Worm (Caenorhabditis elegans) whole organism, young adult: ENCODE data around the gene igdb-3.

ENCODE experiments used
- B0019.2 ChIP-seq: fragments of 200-800 bp; sonication (Bioruptor generic); conservative IDR thresholded peaks from 2 replicates; pipeline ENCODE4 v1.3.6; 2022; ENCODE audit warnings: missing genetic modification reagents, missing genetic modification characterization, missing compliant biosample characterization
- B0035.1 ChIP-seq: sonication (generic microtip); optimal IDR thresholded peaks from 2 replicates; lab custom pipeline; 2016; ENCODE audit warnings: missing genetic modification characterization, mild to moderate bottlenecking, missing compliant biosample characterization, missing genotype, missing genetic modification reagents
- F55B11.4 ChIP-seq: sonication (generic microtip); optimal IDR thresholded peaks from 2 replicates; lab custom pipeline; 2016; ENCODE audit warnings: missing compliant biosample characterization, missing genetic modification characterization, borderline replicate concordance; ENCODE audit not compliant: insufficient read depth
- F57A8.1 ChIP-seq: fragments of 200-800 bp; sonication (Bioruptor generic); optimal IDR thresholded peaks from 2 replicates; lab custom pipeline; 2018; ENCODE audit warnings: mild to moderate bottlenecking, missing genetic modification characterization, moderate library complexity, missing compliant biosample characterization
- T07F8.4 ChIP-seq: sonication (generic microtip); optimal IDR thresholded peaks from 2 replicates; lab custom pipeline; 2016; ENCODE audit warnings: mild to moderate bottlenecking, missing genetic modification characterization, moderate library complexity, missing compliant biosample characterization
- ama-1 ChIP-seq, 3 experiments: fragments of 150-350 bp in 1 of 3; sonication (generic microtip) in 2 of 3; optimal IDR thresholded peaks; 2 replicates each; lab custom pipeline; 2014 to 2018; ENCODE audit warnings: missing biosample characterization in 2 of 3, missing genetic modification characterization in 2 of 3, missing genetic modification reagents in 2 of 3
- aptf-3 ChIP-seq: fragments of 200-800 bp; sonication (Bioruptor generic); IDR thresholded peaks from 2 replicates; pipeline ENCODE4 v1.3.6; 2022; ENCODE audit warnings: missing genetic modification characterization, missing compliant biosample characterization
- atf-7 ChIP-seq: sonication (generic microtip); optimal IDR thresholded peaks from 2 replicates; lab custom pipeline; 2017; ENCODE audit warnings: mild to moderate bottlenecking, missing genetic modification characterization, missing compliant biosample characterization
- athp-1 ChIP-seq: sonication (generic microtip); optimal IDR thresholded peaks from 2 replicates; lab custom pipeline; 2017; ENCODE audit warnings: mild to moderate bottlenecking, missing genetic modification characterization, missing compliant biosample characterization
- bed-2 ChIP-seq: fragments of 200-800 bp; sonication (Bioruptor generic); IDR thresholded peaks from 2 replicates; pipeline ENCODE4 v1.3.6; 2022; ENCODE audit warnings: missing genetic modification reagents, missing genetic modification characterization, missing compliant biosample characterization
- ccch-3 ChIP-seq: fragments of 200-800 bp; sonication (Bioruptor generic); optimal IDR thresholded peaks from 2 replicates; lab custom pipeline; 2018; ENCODE audit warnings: mild to moderate bottlenecking, missing genetic modification characterization, missing compliant biosample characterization
- ceh-100 ChIP-seq: fragments of 200-800 bp; sonication (Bioruptor generic); IDR thresholded peaks from 2 replicates; pipeline ENCODE4 v1.3.6; 2022; ENCODE audit warnings: missing genetic modification reagents, missing genetic modification characterization, missing compliant biosample characterization
- ceh-79 ChIP-seq: sonication (generic microtip); optimal IDR thresholded peaks from 2 replicates; lab custom pipeline; 2017; ENCODE audit warnings: mild to moderate bottlenecking, missing genetic modification characterization, missing compliant biosample characterization
- ceh-91 ChIP-seq: fragments of 200-800 bp; sonication (Bioruptor generic); IDR thresholded peaks from 2 replicates; pipeline ENCODE4 v1.3.6; 2022; ENCODE audit warnings: missing genetic modification reagents, missing genetic modification characterization, missing compliant biosample characterization
- dox-1 ChIP-seq: fragments of 200-800 bp; sonication (Bioruptor generic); IDR thresholded peaks from 2 replicates; pipeline ENCODE4 v1.3.6; 2022; ENCODE audit warnings: missing genetic modification reagents, missing genetic modification characterization, missing compliant biosample characterization
- fkh-3 ChIP-seq: sonication (generic microtip); optimal IDR thresholded peaks from 2 replicates; lab custom pipeline; 2016; ENCODE audit warnings: mild to moderate bottlenecking, missing genetic modification characterization, missing compliant biosample characterization
- gei-17 ChIP-seq: fragments of 200-800 bp; sonication (Bioruptor generic); optimal IDR thresholded peaks from 2 replicates; lab custom pipeline; 2018; ENCODE audit warnings: mild to moderate bottlenecking, missing genetic modification characterization, missing compliant biosample characterization
- hlh-12 ChIP-seq: sonication (generic microtip); optimal IDR thresholded peaks from 2 replicates; lab custom pipeline; 2016; ENCODE audit warnings: missing genetic modification characterization, missing compliant biosample characterization
- hsf-1 ChIP-seq: fragments of 200-800 bp; sonication (Bioruptor generic); IDR thresholded peaks from 2 replicates; pipeline ENCODE4 v1.3.6; 2022; ENCODE audit warnings: missing genetic modification reagents, missing genetic modification characterization, missing compliant biosample characterization
- lag-1 ChIP-seq: fragments of 200-800 bp; sonication (Bioruptor generic); IDR thresholded peaks from 2 replicates; pipeline ENCODE4 v1.3.6; 2022; ENCODE audit warnings: missing genetic modification reagents, missing genetic modification characterization, missing compliant biosample characterization
- let-607 ChIP-seq, 2 experiments: fragments of 200-800 bp in 1 of 2; sonication (Bioruptor generic) in 1 of 2; sonication (generic microtip) in 1 of 2; optimal IDR thresholded peaks; 2 replicates each; lab custom pipeline; 2016 to 2018; ENCODE audit warnings: mild to moderate bottlenecking in 2 of 2, missing compliant biosample characterization in 2 of 2, missing genetic modification characterization in 2 of 2, moderate library complexity in 2 of 2, missing genotype in 1 of 2
- lin-35 ChIP-seq, 3 experiments: fragments of 150-350 bp in 2 of 3; sonication (generic microtip) in 1 of 3; optimal IDR thresholded peaks; 2 replicates each; lab custom pipeline; 2014 to 2018; ENCODE audit warnings: missing biosample characterization in 3 of 3, missing genetic modification characterization in 3 of 3, missing genetic modification reagents in 3 of 3
- lsl-1 ChIP-seq: fragments of 200-800 bp; sonication (Bioruptor generic); optimal IDR thresholded peaks from 2 replicates; lab custom pipeline; 2018; ENCODE audit warnings: mild to moderate bottlenecking, missing genetic modification characterization, moderate library complexity, missing compliant biosample characterization
- madf-10 ChIP-seq: sonication (generic microtip); optimal IDR thresholded peaks from 2 replicates; lab custom pipeline; 2016; ENCODE audit warnings: mild to moderate bottlenecking, missing genetic modification characterization, missing compliant biosample characterization
- madf-3 ChIP-seq: fragments of 200-800 bp; sonication (Bioruptor generic); IDR thresholded peaks from 2 replicates; pipeline ENCODE4 v1.3.6; 2022; ENCODE audit warnings: missing genetic modification reagents, missing genetic modification characterization, missing compliant biosample characterization
- madf-6 ChIP-seq: fragments of 200-800 bp; sonication (Bioruptor generic); IDR thresholded peaks from 2 replicates; pipeline ENCODE4 v1.3.6; 2022; ENCODE audit warnings: missing genetic modification reagents, missing genetic modification characterization, missing compliant biosample characterization
- nfya-1 ChIP-seq: sonication (generic microtip); optimal IDR thresholded peaks from 2 replicates; lab custom pipeline; 2017; ENCODE audit warnings: antibody characterized with exemption, missing compliant biosample characterization, missing genetic modification characterization, borderline replicate concordance; ENCODE audit not compliant: insufficient read depth
- nfyb-1 ChIP-seq: fragments of 200-800 bp; sonication (Bioruptor generic); IDR thresholded peaks from 2 replicates; pipeline ENCODE4 v1.3.6; 2022; ENCODE audit warnings: missing genetic modification reagents, missing genetic modification characterization, missing compliant biosample characterization
- nhr-120 ChIP-seq: fragments of 200-800 bp; sonication (Bioruptor generic); IDR thresholded peaks from 2 replicates; pipeline ENCODE4 v1.3.6; 2022; ENCODE audit warnings: missing genetic modification characterization, missing compliant biosample characterization
- nhr-80 ChIP-seq: sonication (generic microtip); optimal IDR thresholded peaks from 2 replicates; lab custom pipeline; 2016; ENCODE audit warnings: missing genetic modification characterization, missing compliant biosample characterization
- nhr-90 ChIP-seq: sonication (generic microtip); optimal IDR thresholded peaks from 2 replicates; lab custom pipeline; 2016; ENCODE audit warnings: missing genotype, mild to moderate bottlenecking, missing genetic modification characterization, missing compliant biosample characterization
- pha-4 ChIP-seq: fragments of 150-350 bp; sonication (generic microtip); optimal IDR thresholded peaks from 2 replicates; lab custom pipeline; 2014; ENCODE audit warnings: missing biosample characterization, missing genetic modification reagents, missing genetic modification characterization
- rpc-1 ChIP-seq, 2 experiments: fragments of 150-350 bp in 1 of 2; sonication (generic microtip) in 1 of 2; optimal IDR thresholded peaks; 2 replicates each; lab custom pipeline; 2014 to 2018; ENCODE audit warnings: missing biosample characterization in 1 of 2, missing genetic modification characterization in 1 of 2, missing genetic modification reagents in 1 of 2, missing genotype in 1 of 2
- sea-2 ChIP-seq: fragments of 200-800 bp; sonication (Bioruptor generic); IDR thresholded peaks from 2 replicates; pipeline ENCODE4 v1.3.6; 2022; ENCODE audit warnings: missing genetic modification characterization, missing compliant biosample characterization
- somi-1 ChIP-seq: fragments of 200-800 bp; sonication (Bioruptor generic); optimal IDR thresholded peaks from 2 replicates; lab custom pipeline; 2018; ENCODE audit warnings: mild to moderate bottlenecking, missing genetic modification characterization, missing compliant biosample characterization
- xnd-1 ChIP-seq: sonication (generic microtip); optimal IDR thresholded peaks from 2 replicates; lab custom pipeline; 2016; ENCODE audit warnings: missing genotype, missing genetic modification reagents, missing genetic modification characterization, missing compliant biosample characterization
- ztf-18 ChIP-seq: sonication (generic microtip); optimal IDR thresholded peaks from 2 replicates; lab custom pipeline; 2016; ENCODE audit warnings: missing genotype, mild to moderate bottlenecking, missing genetic modification characterization, missing compliant biosample characterization
- ztf-22 ChIP-seq: fragments of 200-800 bp; sonication (Bioruptor generic); optimal IDR thresholded peaks from 2 replicates; lab custom pipeline; 2018; ENCODE audit warnings: mild to moderate bottlenecking, missing genetic modification characterization, moderate library complexity, missing compliant biosample characterization
- ztf-25 ChIP-seq: fragments of 200-800 bp; sonication (Bioruptor generic); IDR thresholded peaks from 2 replicates; pipeline ENCODE4 v1.3.6; 2022; ENCODE audit warnings: missing genetic modification reagents, missing genetic modification characterization, missing compliant biosample characterization
- ztf-28 ChIP-seq: fragments of 200-800 bp; sonication (Bioruptor generic); IDR thresholded peaks from 2 replicates; pipeline ENCODE4 v1.3.6; 2022; ENCODE audit warnings: missing genetic modification reagents, missing genetic modification characterization, missing compliant biosample characterization

igdb-3 gene

ce11 chrX:6385185-6385584 lies at the start of gene igdb-3:
Gene igdb-3 (plus strand): TSS chrX:6385485.
- no peak for TF ChIP-seq xnd-1
- no peak for TF ChIP-seq nfya-1 (tag; lab: Kevin White, UChicago)
- TF ChIP-seq ceh-91 (GFP tag; lab: Robert Waterston, UW): no peak
- no peak for TF ChIP-seq bed-2 (GFP tag; lab: Robert Waterston, UW)
- TF ChIP-seq ceh-100 (GFP tag; lab: Robert Waterston, UW): no peak
- TF ChIP-seq hlh-12 (tag; lab: Kevin White, UChicago): no peak
- TF ChIP-seq fkh-3 (tag; lab: Kevin White, UChicago): no peak
- no peak for TF ChIP-seq nhr-120
- TF ChIP-seq somi-1 (GFP tag; lab: Kevin White, UChicago): no peak
- TF ChIP-seq ztf-28 (GFP tag; lab: Robert Waterston, UW): no peak
- TF ChIP-seq T07F8.4 (tag; lab: Kevin White, UChicago): no peak
- TF ChIP-seq atf-7 (tag; lab: Kevin White, UChicago): no peak
- no peak for TF ChIP-seq ztf-22 (GFP tag; lab: Kevin White, UChicago)
- no peak for TF ChIP-seq ztf-18 (tag; lab: Kevin White, UChicago)
- no peak for TF ChIP-seq dox-1 (GFP tag; lab: Robert Waterston, UW)
- no peak for TF ChIP-seq madf-3
- no peak for TF ChIP-seq athp-1
- TF ChIP-seq gei-17 (GFP tag; lab: Kevin White, UChicago): no peak

DNA sequence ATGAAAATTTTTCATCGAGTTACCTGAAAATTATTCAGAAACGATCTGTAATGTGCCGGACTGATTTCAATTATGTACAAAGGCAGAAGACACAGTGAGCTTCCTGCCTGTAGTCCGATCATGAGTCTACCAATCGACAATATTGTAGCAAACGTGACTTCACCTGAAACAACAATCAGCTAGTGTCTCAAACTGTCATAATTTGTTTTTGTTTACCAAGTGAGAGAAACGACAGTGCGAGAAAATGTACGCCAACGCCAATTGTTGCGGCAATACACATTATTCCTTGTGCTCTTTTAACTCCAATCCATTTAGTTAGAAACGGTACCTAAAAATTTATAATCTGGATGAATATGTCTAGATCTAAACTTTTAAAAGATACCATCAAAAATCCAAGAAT lies 47.9 kb upstream of the igdb-3 start:
- TF ChIP-seq lsl-1: no peak
- no peak for TF ChIP-seq aptf-3 (GFP tag; lab: Robert Waterston, UW)
- TF ChIP-seq hsf-1 (GFP tag; lab: Robert Waterston, UW): no peak
- TF ChIP-seq T07F8.4 (tag; lab: Kevin White, UChicago): no peak
- no peak for TF ChIP-seq dox-1 (GFP tag; lab: Robert Waterston, UW)
- no peak for TF ChIP-seq lag-1
- no peak for TF ChIP-seq ama-1 (optimal IDR thresholded peaks at IDR 0.05; lab: Kevin White, UChicago)
- TF ChIP-seq ama-1 (GFP tag; optimal IDR thresholded peaks at IDR 0.05; lab: Kevin White, UChicago): no peak
- TF ChIP-seq athp-1: no peak
- no peak for TF ChIP-seq sea-2 (GFP tag; lab: Robert Waterston, UW)
- TF ChIP-seq rpc-1 (optimal IDR thresholded peaks at IDR 0.05; lab: Kevin White, UChicago): no peak
- no peak for TF ChIP-seq rpc-1 (tag; optimal IDR thresholded peaks at IDR 0.05; lab: Kevin White, UChicago)
- no peak for TF ChIP-seq gei-17 (GFP tag; lab: Kevin White, UChicago)
- no peak for TF ChIP-seq F57A8.1
- TF ChIP-seq atf-7 (tag; lab: Kevin White, UChicago): no peak
- no peak for TF ChIP-seq bed-2 (GFP tag; lab: Robert Waterston, UW)
- TF ChIP-seq madf-10: no peak
- no peak for TF ChIP-seq B0035.1 (tag; lab: Kevin White, UChicago)
- TF ChIP-seq F55B11.4 (tag; lab: Kevin White, UChicago): no peak
- no peak for TF ChIP-seq madf-6 (GFP tag; lab: Robert Waterston, UW)

ce11 chrX:6337951-6338350 lies 47.3 kb upstream of the igdb-3 start, which contains the start of gene C03B1.13:
Gene C03B1.13 (minus strand): TSS chrX:6338051.
- TF ChIP-seq lin-35 (GFP tag; optimal IDR thresholded peaks at IDR 0.05; lab: Kevin White, UChicago) (no peak), aptf-3 (GFP tag; lab: Robert Waterston, UW) (no peak)
- TF ChIP-seq, all 124 proteins: peak for 0

- TF ChIP-seq let-607 (tag; optimal IDR thresholded peaks at IDR 0.05; lab: Kevin White, UChicago): peak in 1 of 2 experiments; percentile 9
- TF ChIP-seq pha-4 (tag; lab: Kevin White, UChicago): peak; percentile 2
- peak; percentile 38 for TF ChIP-seq ztf-22 (GFP tag; lab: Kevin White, UChicago)
- no peak for TF ChIP-seq B0019.2 (GFP tag; lab: Robert Waterston, UW)
- peak; percentile 42; the same call in 1 of the 2 replicates for TF ChIP-seq nfyb-1 (GFP tag; lab: Robert Waterston, UW)
- TF ChIP-seq nhr-80 (tag; lab: Kevin White, UChicago): peak; percentile 93
- TF ChIP-seq nhr-90 (tag; lab: Kevin White, UChicago): peak; percentile 16
- no peak for TF ChIP-seq ztf-25 (GFP tag; lab: Robert Waterston, UW)
- TF ChIP-seq ccch-3 (GFP tag; lab: Kevin White, UChicago): no peak
- TF ChIP-seq atf-7 (tag; lab: Kevin White, UChicago): peak; percentile 3
- TF ChIP-seq ceh-79 (tag; lab: Kevin White, UChicago): no peak
Measured at ce11 chrX:6338446-6338845, 46.8 kb upstream of the igdb-3 start.
